Worm (Caenorhabditis elegans): ENCODE measurements around the gene tomm-20.

tomm-20 gene

DNA sequence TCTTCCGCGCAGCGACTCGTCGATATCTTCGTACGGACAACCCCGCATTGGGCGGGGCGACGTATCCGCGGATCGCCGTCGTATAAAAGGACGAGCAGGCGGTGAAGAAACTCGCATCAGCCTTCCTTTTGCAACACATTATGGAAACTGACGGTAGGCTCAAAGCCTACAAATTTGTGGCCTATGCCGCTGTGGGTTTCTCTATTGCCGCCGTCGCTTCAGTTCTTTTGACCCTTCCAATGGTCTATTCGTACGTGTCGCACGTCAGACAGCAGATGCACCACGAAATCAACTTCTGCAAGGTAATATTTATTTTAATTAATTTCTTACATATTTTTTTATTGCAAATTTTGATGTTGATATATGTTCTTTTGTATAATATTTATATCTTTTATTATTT is 9.6 kb upstream of the tomm-20 start:
- peak; percentile 45 for TF ChIP-seq ama-1 (optimal IDR thresholded peaks at IDR 0.05)
- TF ChIP-seq nhr-71 (tag; optimal IDR thresholded peaks at IDR 0.05): no peak

DNA sequence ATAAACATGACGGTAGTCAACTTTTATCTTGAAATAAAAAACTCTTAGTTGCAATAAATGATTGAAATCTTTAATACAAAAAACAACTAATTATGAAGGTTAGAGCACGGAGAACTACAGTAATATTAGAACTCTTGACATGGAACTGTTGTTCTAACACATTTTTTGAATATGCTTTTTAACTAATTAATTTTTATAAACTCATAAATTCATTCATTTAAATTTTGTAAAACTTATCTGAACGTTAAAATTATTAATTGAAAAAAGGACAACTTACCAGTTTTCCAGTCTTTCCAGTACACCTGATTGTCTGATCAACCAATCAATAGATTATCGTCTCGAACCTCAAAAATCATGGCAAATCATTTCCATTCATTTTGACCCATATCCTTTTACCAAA is 9.2 kb upstream of the tomm-20 start, which contains the start of gene sqt-3:
TSS of gene sqt-3 (plus strand) at position 301 of the 400 bp plus-strand sequence.
- TF ChIP-seq pax-3 (tag; optimal IDR thresholded peaks at IDR 0.05): no peak
- TF ChIP-seq nhr-84 (tag; optimal IDR thresholded peaks at IDR 0.05): no peak
- no peak for TF ChIP-seq lin-39 (tag; optimal IDR thresholded peaks at IDR 0.05)
- TF ChIP-seq aha-1 (tag; optimal IDR thresholded peaks at IDR 0.05): no peak
- TF ChIP-seq egl-13 (tag; optimal IDR thresholded peaks at IDR 0.05): no peak
- no peak for TF ChIP-seq C16A3.4 (tag; optimal IDR thresholded peaks at IDR 0.05)
- TF ChIP-seq hlh-4 (tag; optimal IDR thresholded peaks at IDR 0.05): no peak
- no peak for TF ChIP-seq nhr-11 (tag; optimal IDR thresholded peaks at IDR 0.05)
- no peak for TF ChIP-seq fkh-10 (GFP tag; optimal IDR thresholded peaks at IDR 0.05)
- no peak for TF ChIP-seq ets-5 (GFP tag; IDR thresholded peaks at IDR 0.05)
- TF ChIP-seq ceh-8 (GFP tag; optimal IDR thresholded peaks at IDR 0.05): no peak
- no peak for TF ChIP-seq mab-9 (GFP tag; IDR thresholded peaks at IDR 0.05)
- no peak for TF ChIP-seq nhr-90 (tag; optimal IDR thresholded peaks at IDR 0.05; ENCODE audit: poor library complexity)
- no peak for TF ChIP-seq nhr-19 (GFP tag; conservative IDR thresholded peaks at IDR 0.05)
- no peak for TF ChIP-seq irx-1 (tag; optimal IDR thresholded peaks at IDR 0.05)
- no peak for TF ChIP-seq vab-15 (tag; optimal IDR thresholded peaks at IDR 0.05)
- TF ChIP-seq pqm-1 (tag; optimal IDR thresholded peaks at IDR 0.05): no peak

DNA sequence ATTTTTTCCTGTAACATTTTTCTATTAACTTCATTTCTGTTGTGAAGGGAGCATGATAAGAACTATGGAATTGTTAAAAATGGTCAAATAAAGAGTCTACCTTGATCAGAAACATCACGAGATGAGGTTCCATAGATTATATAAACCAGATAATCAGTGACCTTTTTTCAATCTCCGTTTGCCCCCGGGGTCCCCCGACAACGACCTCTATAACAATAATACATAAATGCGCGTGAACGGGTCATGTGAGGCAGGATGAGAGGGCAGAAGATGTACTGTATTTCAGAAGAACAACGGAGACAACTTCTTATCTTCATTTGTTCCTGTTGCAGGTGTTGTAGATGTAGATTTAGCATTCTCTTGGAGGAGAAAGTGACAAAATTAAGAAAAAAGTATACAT is 8.6 kb upstream of the tomm-20 start:
- TF ChIP-seq unc-130 (tag; optimal IDR thresholded peaks at IDR 0.05): no peak
- TF ChIP-seq blmp-1 (tag; optimal IDR thresholded peaks at IDR 0.05): peak; percentile 29
- peak; percentile 3 for TF ChIP-seq nhr-20 (tag; optimal IDR thresholded peaks at IDR 0.05)
- peak in 1 of 6 experiments; percentile 7 for TF ChIP-seq elt-3 (tag; optimal IDR thresholded peaks at IDR 0.05)
- TF ChIP-seq ceh-82 (tag; optimal IDR thresholded peaks at IDR 0.05): no peak
- no peak for TF ChIP-seq efl-1 (optimal IDR thresholded peaks at IDR 0.05)
- peak in 1 of 2 experiments; percentile 78 for TF ChIP-seq efl-1 (GFP tag; optimal IDR thresholded peaks at IDR 0.05 in 1 of 2)

DNA sequence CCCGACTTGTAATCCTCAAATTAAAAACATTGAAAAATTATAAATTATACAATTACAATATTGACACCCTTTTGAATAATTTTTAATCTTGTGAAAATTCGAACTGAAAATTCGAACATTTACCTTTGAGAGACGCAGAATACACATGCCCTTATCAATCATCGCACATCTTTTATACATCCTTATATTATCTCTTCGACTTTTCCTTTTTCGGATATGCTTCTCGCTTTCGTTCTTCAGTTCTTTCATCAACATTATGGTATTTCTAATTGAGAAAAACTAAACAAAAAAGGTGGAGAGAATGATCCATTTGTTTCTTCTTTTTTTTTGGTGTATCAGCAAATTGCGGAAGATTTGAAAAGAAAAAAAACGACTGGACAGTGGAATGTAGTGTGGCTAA is 6.1 kb upstream of the tomm-20 start:
- TF ChIP-seq blmp-1 (tag; optimal IDR thresholded peaks at IDR 0.05) (peak; percentile 96), efl-3 (GFP tag; optimal IDR thresholded peaks at IDR 0.05) (no peak)

DNA sequence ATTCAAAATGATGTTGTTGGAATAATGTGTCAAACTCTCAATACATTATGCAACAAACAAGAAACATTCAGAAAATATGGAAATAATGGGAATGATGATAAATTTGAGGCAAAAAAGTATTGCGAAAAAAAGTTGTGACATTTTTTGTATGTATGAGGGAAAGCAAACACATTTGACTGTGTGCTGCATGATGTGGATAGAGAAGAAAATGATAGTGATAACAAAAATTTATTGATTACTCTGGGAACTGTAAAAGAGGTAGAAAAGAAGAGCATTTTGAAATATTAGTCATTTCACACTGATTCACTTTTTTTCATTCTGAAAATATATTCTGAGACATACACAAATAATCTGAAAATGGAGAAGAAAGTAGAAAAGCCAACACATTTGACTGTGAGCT is 4.6 kb upstream of the tomm-20 start:
- peak in 1 of 2 experiments; percentile 6 for TF ChIP-seq lin-35 (GFP tag; optimal IDR thresholded peaks at IDR 0.05)
- peak; percentile 26 for TF ChIP-seq elt-2 (tag; optimal IDR thresholded peaks at IDR 0.05)
- TF ChIP-seq ceh-63 (GFP tag; optimal IDR thresholded peaks at IDR 0.05): no peak

DNA sequence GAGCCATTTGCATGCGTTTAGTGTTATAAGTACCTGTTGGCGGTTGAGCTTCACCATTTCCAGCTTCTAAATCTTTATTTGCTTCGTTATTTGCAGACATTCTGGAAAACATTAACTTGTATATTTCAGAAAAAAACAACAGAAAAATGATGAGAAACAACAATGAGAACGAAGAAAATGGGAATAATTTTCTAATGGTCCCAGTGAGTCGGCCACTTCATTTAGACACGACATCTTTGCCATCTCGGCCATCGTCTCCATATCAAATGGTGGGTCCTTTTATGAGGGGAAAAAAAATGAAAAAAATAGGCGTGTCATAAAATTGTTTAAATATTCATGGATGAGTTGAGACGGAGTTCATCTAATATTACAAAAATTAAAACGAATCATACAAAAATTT is 2.5 kb upstream of the tomm-20 start, which contains the start of gene snb-2:
TSS of gene snb-2 (minus strand) at position 101 of the 400 bp plus-strand sequence.
- TF ChIP-seq grh-1 (GFP tag; IDR thresholded peaks at IDR 0.05): no peak
- no peak for TF ChIP-seq tlp-1 (tag; optimal IDR thresholded peaks at IDR 0.05)
- TF ChIP-seq fkh-4 (tag; optimal IDR thresholded peaks at IDR 0.05; ENCODE audit: borderline replicate concordance): no peak
- no peak for TF ChIP-seq vab-15 (tag; optimal IDR thresholded peaks at IDR 0.05)
- TF ChIP-seq F16B12.6 (tag; optimal IDR thresholded peaks at IDR 0.05): no peak
- TF ChIP-seq snpc-4 (tag; optimal IDR thresholded peaks at IDR 0.05): no peak
- TF ChIP-seq nhr-237 (tag; optimal IDR thresholded peaks at IDR 0.05): no peak
- no peak for TF ChIP-seq egl-13 (tag; optimal IDR thresholded peaks at IDR 0.05)
- TF ChIP-seq ceh-63 (GFP tag; optimal IDR thresholded peaks at IDR 0.05): no peak
- TF ChIP-seq nhr-85 (tag): no peak
- TF ChIP-seq ztf-11 (tag; optimal IDR thresholded peaks at IDR 0.05): no peak
- no peak for TF ChIP-seq fkh-10 (GFP tag; optimal IDR thresholded peaks at IDR 0.05)
- no peak for TF ChIP-seq zag-1 (tag; optimal IDR thresholded peaks at IDR 0.05)
- TF ChIP-seq Y116A8C.19 (tag; optimal IDR thresholded peaks at IDR 0.05; ENCODE audit: borderline replicate concordance): no peak
- TF ChIP-seq nhr-19 (GFP tag; conservative IDR thresholded peaks at IDR 0.05): no peak

All from whole organism, L1 larva.